Worm (Caenorhabditis elegans): ENCODE results near the gene T16A9.3.
A peak's percentile ranks its signal among the peaks of the same experiment; 100 is the strongest.

T16A9.3 gene

ce11 chrV:14231656-14232055, 26.3 kb downstream of the T16A9.3 start:
- TF ChIP-seq nhr-80 (tag; optimal IDR thresholded peaks at IDR 0.05), result peak; percentile 22
- TF ChIP-seq efl-1 (GFP tag; optimal IDR thresholded peaks at IDR 0.05), result no peak

ce11 chrV:14235942-14236341, 30.6 kb downstream of the T16A9.3 start, which contains the start of gene ent-3:
Gene ent-3, minus strand, starts transcription at chrV:14236042.
- TF ChIP-seq K12H6.12 (tag; optimal IDR thresholded peaks at IDR 0.05) (no peak), nhr-80 (tag; optimal IDR thresholded peaks at IDR 0.05) (no peak), F55B11.4 (tag; optimal IDR thresholded peaks at IDR 0.05; ENCODE audit: borderline replicate concordance, insufficient read depth) (no peak), F57C9.4 (tag; optimal IDR thresholded peaks at IDR 0.05) (no peak), mcd-1 (GFP tag; IDR thresholded peaks at IDR 0.05) (no peak), Y56A3A.18 (GFP tag; IDR thresholded peaks at IDR 0.05) (no peak), unc-62 (GFP tag; optimal IDR thresholded peaks at IDR 0.05) (no peak), rec-8 (tag; optimal IDR thresholded peaks at IDR 0.05) (no peak), Y95B8A.8 (GFP tag; IDR thresholded peaks at IDR 0.05) (no peak), aptf-2 (GFP tag; conservative IDR thresholded peaks at IDR 0.05) (no peak), madf-8 (GFP tag; conservative IDR thresholded peaks at IDR 0.05) (no peak), dpff-1 (tag; optimal IDR thresholded peaks at IDR 0.05) (no peak), aptf-3 (GFP tag; IDR thresholded peaks at IDR 0.05) (no peak), ceh-91 (GFP tag; IDR thresholded peaks at IDR 0.05) (no peak), F37B4.10 (GFP tag; IDR thresholded peaks at IDR 0.05) (no peak), Y79H2A.3 (GFP tag; conservative IDR thresholded peaks at IDR 0.05) (no peak), ztf-22 (GFP tag; optimal IDR thresholded peaks at IDR 0.05) (no peak), cebp-2 (GFP tag; IDR thresholded peaks at IDR 0.05) (no peak)

ce11 chrV:14237447-14237846, 32.1 kb downstream of the T16A9.3 start:
- TF ChIP-seq tbp1 (GFP tag; optimal IDR thresholded peaks at IDR 0.05), result peak; percentile 81
- peak; percentile 53 for TF ChIP-seq madf-8 (GFP tag; conservative IDR thresholded peaks at IDR 0.05)
- 0 out of 2 replicates have a peak, but pooled peaks have one; percentile 35 for TF ChIP-seq attf-3 (GFP tag; conservative IDR thresholded peaks at IDR 0.05)
- TF ChIP-seq lin-26 (GFP tag; IDR thresholded peaks at IDR 0.05), result peak; percentile 99
- peak; percentile 35 for TF ChIP-seq rpc-1 (optimal IDR thresholded peaks at IDR 0.05)
- peak; percentile 65 for TF ChIP-seq rpc-1 (tag; optimal IDR thresholded peaks at IDR 0.05)
- peak; percentile 84; the same call in 1 of the 2 replicates for TF ChIP-seq sea-2 (GFP tag; IDR thresholded peaks at IDR 0.05)
- TF ChIP-seq ekl-4 (GFP tag; IDR thresholded peaks at IDR 0.05), result peak; percentile 78
- TF ChIP-seq F39B2.1 (GFP tag; IDR thresholded peaks at IDR 0.05), result peak; percentile 75
- peak; percentile 31 for TF ChIP-seq nhr-90 (tag; optimal IDR thresholded peaks at IDR 0.05)
- peak; percentile 68; the same call in 1 of the 2 replicates for TF ChIP-seq Y95B8A.8 (GFP tag; IDR thresholded peaks at IDR 0.05)
- TF ChIP-seq ceh-40 (GFP tag; IDR thresholded peaks at IDR 0.05), result peak; percentile 68; the same call in 1 of the 2 replicates
- peak; percentile 64; the same call in 1 of the 2 replicates for TF ChIP-seq Y53G8AR.9 (GFP tag; conservative IDR thresholded peaks at IDR 0.05)
- TF ChIP-seq F37B4.10 (GFP tag; IDR thresholded peaks at IDR 0.05), result 0 out of 2 replicates have a peak, but pooled peaks have one; percentile 52
- TF ChIP-seq ceh-100 (GFP tag; IDR thresholded peaks at IDR 0.05), result peak; percentile 67; the same call in 1 of the 2 replicates
- TF ChIP-seq F33H1.4 (GFP tag; IDR thresholded peaks at IDR 0.05), result peak; percentile 57
- peak; percentile 87 for TF ChIP-seq attf-6 (GFP tag; IDR thresholded peaks at IDR 0.05)
- peak; percentile 61 for TF ChIP-seq mcd-1 (GFP tag; IDR thresholded peaks at IDR 0.05)
- TF ChIP-seq hmg-1.2 (GFP tag; IDR thresholded peaks at IDR 0.05), result peak; percentile 72
- 0 out of 2 replicates have a peak, but pooled peaks have one; percentile 18 for TF ChIP-seq Y53F4B.3 (GFP tag; IDR thresholded peaks at IDR 0.05)
- TF ChIP-seq Y56A3A.18 (GFP tag; IDR thresholded peaks at IDR 0.05), result peak; percentile 80
- peak; percentile 91 for TF ChIP-seq egl-44 (GFP tag; IDR thresholded peaks at IDR 0.05)
- 0 out of 2 replicates have a peak, but pooled peaks have one; percentile 21 for TF ChIP-seq C17E4.6 (GFP tag; IDR thresholded peaks at IDR 0.05)
- TF ChIP-seq egl-18 (GFP tag; IDR thresholded peaks at IDR 0.05), result 0 out of 2 replicates have a peak, but pooled peaks have one; percentile 14
- TF ChIP-seq ceh-58 (GFP tag; IDR thresholded peaks at IDR 0.05), result peak; percentile 95
- peak; percentile 85 for TF ChIP-seq bed-2 (GFP tag; IDR thresholded peaks at IDR 0.05)
- TF ChIP-seq Y67H2A.10 (GFP tag; conservative IDR thresholded peaks at IDR 0.05), result 0 out of 2 replicates have a peak, but pooled peaks have one; percentile 9
- peak; percentile 60; the same call in 1 of the 2 replicates for TF ChIP-seq hmg-20 (GFP tag; IDR thresholded peaks at IDR 0.05)
- TF ChIP-seq rcor-1 (GFP tag; IDR thresholded peaks at IDR 0.05), result peak; percentile 59
- 0 out of 2 replicates have a peak, but pooled peaks have one; percentile 29 for TF ChIP-seq ztf-28 (GFP tag; IDR thresholded peaks at IDR 0.05)
- 0 out of 2 replicates have a peak, but pooled peaks have one; percentile 33 for TF ChIP-seq K11D2.4 (GFP tag; IDR thresholded peaks at IDR 0.05)

All from whole organism, young adult.